Worm (Caenorhabditis elegans): Measurements from ENCODE around the gene idpp-7.

- TF ChIP-seq ZK546.5 (tag; optimal IDR thresholded peaks at IDR 0.05) (no peak), zag-1 (tag; optimal IDR thresholded peaks at IDR 0.05) (no peak), mml-1 (tag; optimal IDR thresholded peaks at IDR 0.05) (no peak), tbx-2 (tag; optimal IDR thresholded peaks at IDR 0.05) (no peak), pha-4 (tag; optimal IDR thresholded peaks at IDR 0.05) (no peak), snpc-4 (tag; optimal IDR thresholded peaks at IDR 0.05) (no peak)
These were observed 8.1 kb upstream of the idpp-7 start, which contains the start of gene C27D8.3 for ce11 chrIV:12711644-12712043.

Measured in whole organism, L3 larva.